Worm (Caenorhabditis elegans) whole organism, L4/young adult: ENCODE data around the gene ZC404.15.

Experiments
- W03F9.2 ChIP-seq: fragments of 150-350 bp; optimal IDR thresholded peaks from 2 replicates; lab custom pipeline; 2014; ENCODE audit warnings: missing biosample characterization, missing genetic modification characterization
- dao-5 ChIP-seq: sonication (generic microtip); optimal IDR thresholded peaks from 2 replicates; lab custom pipeline; 2016; ENCODE audit warnings: missing genotype, missing genetic modification characterization, moderate library complexity, missing compliant biosample characterization
- him-1 ChIP-seq: sonication (generic microtip); optimal IDR thresholded peaks from 2 replicates; lab custom pipeline; 2016; ENCODE audit warnings: missing genotype, missing genetic modification reagents, missing genetic modification characterization, missing compliant biosample characterization

ZC404.15 gene

ce11 chrV:6799564-6799963 is 19.3 kb downstream of the ZC404.15 start, which contains the start of gene dmsr-9:
Gene dmsr-9, minus strand, starts transcription at chrV:6799664.
- TF ChIP-seq W03F9.2 (tag; lab: Kevin White, UChicago) (no peak), him-1 (tag; lab: Kevin White, UChicago) (no peak), dao-5 (tag; lab: Kevin White, UChicago) (no peak)

- TF ChIP-seq dao-5 (tag; lab: Kevin White, UChicago) = no peak
- no peak for TF ChIP-seq W03F9.2 (tag; lab: Kevin White, UChicago)
- no peak for TF ChIP-seq him-1 (tag; lab: Kevin White, UChicago)
These were observed 21.6 kb downstream of the ZC404.15 start, which contains the start of gene dmsr-10 for ce11 chrV:6801850-6802249. Gene dmsr-10, minus strand, starts transcription at chrV:6801950.

DNA sequence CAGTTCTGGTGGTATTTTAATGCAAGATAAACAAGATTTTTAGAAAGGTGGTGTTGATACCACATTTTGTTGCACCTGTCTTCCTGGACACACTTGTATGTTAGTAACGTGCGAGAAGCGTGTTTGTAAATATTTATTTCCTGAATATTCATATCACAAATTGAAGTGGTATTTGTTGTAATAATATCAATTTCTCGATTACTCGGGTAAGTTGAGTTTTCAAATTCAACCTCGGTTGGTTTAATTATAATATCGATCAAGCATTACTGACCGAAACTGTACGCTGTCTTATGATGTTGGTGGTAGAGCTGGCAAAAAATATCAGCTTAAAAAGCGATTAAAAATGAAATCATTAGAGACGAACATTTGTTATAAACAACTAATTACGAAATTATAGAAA is 23.7 kb downstream of the ZC404.15 start, which contains the start of gene dmsr-11:
TSS of gene dmsr-11 (minus strand) at position 101 of the 400 bp plus-strand sequence.
- no peak for TF ChIP-seq W03F9.2 (tag; lab: Kevin White, UChicago)
- TF ChIP-seq dao-5 (tag; lab: Kevin White, UChicago) = no peak
- TF ChIP-seq him-1 (tag; lab: Kevin White, UChicago) = no peak

- TF ChIP-seq him-1 (tag; lab: Kevin White, UChicago) (no peak), dao-5 (tag; lab: Kevin White, UChicago) (no peak), W03F9.2 (tag; lab: Kevin White, UChicago) (no peak)
These were observed 26.1 kb downstream of the ZC404.15 start, which contains the start of gene dmsr-12 for ce11 chrV:6806340-6806739. Gene dmsr-12, minus strand, starts transcription at chrV:6806440.

- TF ChIP-seq him-1 (tag; lab: Kevin White, UChicago) = no peak
These were observed 28.7 kb downstream of the ZC404.15 start, which contains the start of gene dmsr-16 for ce11 chrV:6808962-6809361. Gene dmsr-16, minus strand, starts transcription at chrV:6809062.

DNA sequence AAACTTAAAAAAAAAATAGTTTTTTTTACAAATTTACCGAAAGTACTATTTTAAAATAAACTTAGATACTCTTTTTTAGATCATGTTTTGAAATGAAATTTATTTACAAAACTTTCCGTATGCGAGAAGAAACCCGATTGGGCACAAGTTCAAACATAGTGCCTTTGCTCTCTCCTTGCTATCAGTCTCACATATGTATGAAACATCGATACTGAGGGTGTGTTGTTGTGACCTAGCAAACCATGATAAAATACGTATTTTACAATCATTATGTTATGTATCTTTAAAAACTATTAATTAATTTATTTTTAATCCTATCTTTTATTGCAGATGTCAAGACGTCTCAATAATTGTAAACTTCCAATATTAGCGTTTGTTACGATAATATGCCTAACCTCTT is 29.8 kb downstream of the ZC404.15 start:
- TF ChIP-seq him-1 (tag; lab: Kevin White, UChicago) = no peak
- no peak for TF ChIP-seq W03F9.2 (tag; lab: Kevin White, UChicago)
- TF ChIP-seq dao-5 (tag; lab: Kevin White, UChicago) = no peak

DNA sequence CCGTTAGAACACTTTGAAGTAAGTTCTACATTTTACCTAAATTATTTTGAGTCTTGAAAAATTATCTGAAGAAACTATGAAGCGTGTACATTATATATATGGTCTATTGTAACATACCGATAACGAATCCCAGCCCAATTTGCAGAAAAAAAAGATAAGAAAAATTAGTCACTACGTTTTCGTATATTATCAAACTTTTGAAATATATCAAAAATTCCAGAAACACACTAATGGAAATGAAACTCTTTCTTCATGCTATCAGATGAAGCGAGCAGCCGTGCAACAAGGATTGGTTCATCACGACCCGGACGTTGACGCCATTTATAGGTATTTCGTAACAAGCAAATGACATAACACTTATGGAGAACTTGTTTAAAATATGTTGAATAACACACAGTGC is 31.6 kb downstream of the ZC404.15 start:
- no peak for TF ChIP-seq W03F9.2 (tag; lab: Kevin White, UChicago)

ce11 chrV:6813862-6814261 is 33.6 kb downstream of the ZC404.15 start:
- TF ChIP-seq W03F9.2 (tag; lab: Kevin White, UChicago) (no peak), dao-5 (tag; lab: Kevin White, UChicago) (no peak), him-1 (tag; lab: Kevin White, UChicago) (no peak)

- no peak for TF ChIP-seq W03F9.2 (tag; lab: Kevin White, UChicago)
- no peak for TF ChIP-seq dao-5 (tag; lab: Kevin White, UChicago)
- TF ChIP-seq him-1 (tag; lab: Kevin White, UChicago) = no peak
These were observed 36.9 kb downstream of the ZC404.15 start, which contains the start of gene dmsr-14 for ce11 chrV:6817184-6817583. Gene dmsr-14, minus strand, starts transcription at chrV:6817284.

- TF ChIP-seq him-1 (tag; lab: Kevin White, UChicago) (no peak), W03F9.2 (tag; lab: Kevin White, UChicago) (no peak), dao-5 (tag; lab: Kevin White, UChicago) (no peak)
These were observed 39.5 kb downstream of the ZC404.15 start, which contains the start of gene dmsr-13 for ce11 chrV:6819812-6820211. Gene dmsr-13, minus strand, starts transcription at chrV:6819912.

DNA sequence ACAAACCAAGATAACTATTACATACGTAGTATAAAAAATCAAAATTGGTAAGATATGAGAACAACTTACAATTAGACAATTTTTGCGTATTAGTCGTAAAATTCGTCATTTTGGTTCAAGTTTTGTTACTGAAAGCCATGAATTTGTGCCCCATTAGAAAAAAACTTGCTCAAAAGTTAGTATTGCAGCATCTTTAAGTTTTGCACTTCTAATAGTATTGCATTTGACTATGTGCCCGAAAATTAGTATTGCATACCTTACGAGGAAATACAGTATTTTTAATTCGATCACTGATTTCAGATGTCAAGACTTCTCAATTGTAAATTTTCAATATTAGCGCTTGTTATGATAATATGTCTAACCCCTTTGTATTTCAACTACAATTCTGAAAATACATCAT is 41.2 kb downstream of the ZC404.15 start, which contains the start of gene T15B7.8:
TSS of gene T15B7.8 (plus strand) at position 301 of the 400 bp plus-strand sequence.
- TF ChIP-seq dao-5 (tag; lab: Kevin White, UChicago) = no peak
- no peak for TF ChIP-seq W03F9.2 (tag; lab: Kevin White, UChicago)
- TF ChIP-seq him-1 (tag; lab: Kevin White, UChicago) = no peak

ce11 chrV:6823432-6823831 is 43.2 kb downstream of the ZC404.15 start:
- TF ChIP-seq him-1 (tag; lab: Kevin White, UChicago) (no peak), W03F9.2 (tag; lab: Kevin White, UChicago) (no peak), dao-5 (tag; lab: Kevin White, UChicago) (no peak)

DNA sequence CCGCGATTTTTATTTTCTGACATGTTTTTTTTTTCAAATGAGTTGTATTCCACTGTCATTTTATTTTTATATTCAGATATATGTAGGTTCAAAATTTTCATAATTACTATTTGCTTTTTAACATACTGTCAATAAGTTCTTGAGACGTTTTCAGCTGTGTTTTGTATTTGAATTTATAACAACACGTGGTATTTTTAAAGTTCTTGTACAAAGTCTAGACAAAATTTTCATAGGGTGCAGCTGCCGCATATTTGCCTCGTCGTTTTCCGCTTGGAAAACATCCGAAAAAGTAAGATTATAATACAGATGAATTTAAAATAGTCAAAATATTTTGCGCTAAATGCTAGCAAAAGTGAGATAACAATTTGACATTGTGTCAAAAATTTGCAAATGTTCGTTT is 48.5 kb downstream of the ZC404.15 start, which contains the start of gene dmsr-15:
TSS of gene dmsr-15 (minus strand) at position 101 of the 400 bp plus-strand sequence.
- TF ChIP-seq dao-5 (tag; lab: Kevin White, UChicago) (no peak), him-1 (tag; lab: Kevin White, UChicago) (no peak), W03F9.2 (tag; lab: Kevin White, UChicago) (no peak)

- no peak for TF ChIP-seq dao-5 (tag; lab: Kevin White, UChicago)
- no peak for TF ChIP-seq him-1 (tag; lab: Kevin White, UChicago)
- no peak for TF ChIP-seq W03F9.2 (tag; lab: Kevin White, UChicago)
These were observed 49.1 kb downstream of the ZC404.15 start, which contains the start of gene col-141 for ce11 chrV:6829404-6829803. Gene col-141, plus strand, starts transcription at chrV:6829704.
